Worm (Caenorhabditis elegans): ENCODE results near the gene R07C12.1.

R07C12.1 gene

DNA sequence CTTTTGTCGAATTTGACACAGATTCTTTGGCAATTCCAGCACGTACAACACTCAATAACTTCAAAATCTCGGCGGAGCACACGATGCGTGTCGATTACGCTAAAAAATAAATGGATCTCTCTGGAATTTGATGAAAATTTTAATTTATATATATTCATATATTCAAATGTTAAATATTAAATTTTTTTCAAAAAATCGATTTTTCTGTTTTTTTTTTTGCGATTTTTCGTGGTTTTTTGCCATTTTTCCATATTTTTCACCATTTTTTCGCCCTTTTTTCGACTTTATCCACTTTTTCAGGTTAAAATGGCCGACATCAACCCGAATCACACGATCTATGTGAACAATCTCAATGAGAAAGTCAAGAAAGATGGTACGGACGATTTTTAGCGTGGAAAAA is 21.5 kb downstream of the R07C12.1 start, which contains the start of gene rnp-3:
Gene rnp-3, plus strand, starts transcription at position 301 of the 400 bp plus-strand sequence.
- TF ChIP-seq odd-2 (tag; optimal IDR thresholded peaks at IDR 0.05) (no peak), pax-1 (tag; optimal IDR thresholded peaks at IDR 0.05) (no peak), ets-4 (tag; optimal IDR thresholded peaks at IDR 0.05) (no peak), eyg-1 (tag; optimal IDR thresholded peaks at IDR 0.05) (no peak), nhr-232 (tag; optimal IDR thresholded peaks at IDR 0.05) (no peak), ceh-2 (tag; optimal IDR thresholded peaks at IDR 0.05) (no peak), fkh-6 (tag; optimal IDR thresholded peaks at IDR 0.05) (no peak), fax-1 (tag; optimal IDR thresholded peaks at IDR 0.05) (no peak), pqm-1 (tag; optimal IDR thresholded peaks at IDR 0.05) (no peak), gmeb-2 (tag; optimal IDR thresholded peaks at IDR 0.05) (no peak), pag-3 (tag; optimal IDR thresholded peaks at IDR 0.05; ENCODE audit: borderline replicate concordance) (no peak), ztf-16 (tag; optimal IDR thresholded peaks at IDR 0.05) (no peak), zip-5 (tag; optimal IDR thresholded peaks at IDR 0.05) (no peak)

DNA sequence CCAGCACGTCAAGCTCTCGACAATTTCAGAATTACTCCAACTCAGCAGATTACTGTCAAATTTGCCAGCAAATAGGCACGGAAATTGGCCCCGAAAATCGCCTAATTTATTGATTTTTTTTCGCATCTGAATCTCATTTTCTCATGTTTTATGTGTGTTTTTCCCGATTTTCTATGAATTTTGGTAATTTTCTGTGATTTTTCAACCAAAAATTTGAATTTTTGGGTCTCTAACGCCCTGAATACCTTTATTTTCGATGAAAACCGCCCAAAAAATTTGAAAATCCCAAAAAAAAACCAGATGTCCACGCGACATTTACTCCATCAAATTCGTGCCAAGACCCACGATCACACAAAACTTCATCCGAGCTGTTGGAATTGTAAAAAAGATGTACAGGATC is 23.8 kb downstream of the R07C12.1 start, which contains the start of gene dnj-15:
Gene dnj-15, plus strand, starts transcription at position 301 of the 400 bp plus-strand sequence.
- TF ChIP-seq pax-1 (tag; optimal IDR thresholded peaks at IDR 0.05) (no peak), unc-55 (GFP tag; optimal IDR thresholded peaks at IDR 0.05) (no peak), ceh-9 (tag; optimal IDR thresholded peaks at IDR 0.05) (no peak), ceh-22 (tag; optimal IDR thresholded peaks at IDR 0.05) (no peak), ceh-24 (tag; optimal IDR thresholded peaks at IDR 0.05) (no peak), pros-1 (tag; optimal IDR thresholded peaks at IDR 0.05) (no peak), tbx-2 (tag; optimal IDR thresholded peaks at IDR 0.05) (no peak), T23F11.4 (GFP tag; optimal IDR thresholded peaks at IDR 0.05) (no peak), sox-4 (tag; optimal IDR thresholded peaks at IDR 0.05) (no peak), unc-42 (tag; optimal IDR thresholded peaks at IDR 0.05) (no peak), fax-1 (tag; optimal IDR thresholded peaks at IDR 0.05) (no peak), lin-11 (tag; optimal IDR thresholded peaks at IDR 0.05) (no peak), ceh-6 (GFP tag; optimal IDR thresholded peaks at IDR 0.05) (no peak)

- TF ChIP-seq ceh-2 (tag; optimal IDR thresholded peaks at IDR 0.05) = no peak
- no peak for TF ChIP-seq eyg-1 (tag; optimal IDR thresholded peaks at IDR 0.05)
- TF ChIP-seq ceh-22 (tag; optimal IDR thresholded peaks at IDR 0.05) = no peak
- no peak for TF ChIP-seq ceh-9 (tag; optimal IDR thresholded peaks at IDR 0.05)
- TF ChIP-seq ceh-30 (tag; optimal IDR thresholded peaks at IDR 0.05) = no peak
Measured at ce11 chrIV:4176659-4177058, 24.4 kb downstream of the R07C12.1 start.

DNA sequence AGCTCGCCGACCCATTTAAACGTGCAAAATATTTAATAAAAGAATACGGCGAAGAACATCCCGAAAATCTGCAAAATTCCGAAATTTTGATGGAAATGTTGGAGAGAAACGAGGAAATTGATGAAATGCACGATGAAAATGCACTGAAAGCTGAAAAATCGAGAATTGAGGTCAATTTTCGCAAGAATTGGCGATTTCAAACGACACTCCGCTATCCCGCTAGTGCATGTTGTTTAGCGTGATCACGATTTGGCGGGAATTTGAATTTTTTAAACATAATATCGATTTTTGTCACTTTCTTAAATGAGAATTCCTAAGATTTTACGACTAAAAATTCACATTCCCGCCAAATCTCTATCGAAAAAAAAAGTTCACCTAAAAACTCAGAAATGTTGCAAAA is 25.3 kb downstream of the R07C12.1 start:
- TF ChIP-seq madf-2 (tag; optimal IDR thresholded peaks at IDR 0.05) (no peak), pag-3 (tag; optimal IDR thresholded peaks at IDR 0.05; ENCODE audit: borderline replicate concordance) (no peak), ztf-16 (tag; optimal IDR thresholded peaks at IDR 0.05) (no peak), ceh-45 (GFP tag; IDR thresholded peaks at IDR 0.05) (no peak), sox-4 (tag; optimal IDR thresholded peaks at IDR 0.05) (no peak), dmd-4 (tag; optimal IDR thresholded peaks at IDR 0.05; ENCODE audit: borderline replicate concordance) (no peak), elt-4 (tag; optimal IDR thresholded peaks at IDR 0.05) (no peak), ceh-34 (tag; optimal IDR thresholded peaks at IDR 0.05) (no peak)

DNA sequence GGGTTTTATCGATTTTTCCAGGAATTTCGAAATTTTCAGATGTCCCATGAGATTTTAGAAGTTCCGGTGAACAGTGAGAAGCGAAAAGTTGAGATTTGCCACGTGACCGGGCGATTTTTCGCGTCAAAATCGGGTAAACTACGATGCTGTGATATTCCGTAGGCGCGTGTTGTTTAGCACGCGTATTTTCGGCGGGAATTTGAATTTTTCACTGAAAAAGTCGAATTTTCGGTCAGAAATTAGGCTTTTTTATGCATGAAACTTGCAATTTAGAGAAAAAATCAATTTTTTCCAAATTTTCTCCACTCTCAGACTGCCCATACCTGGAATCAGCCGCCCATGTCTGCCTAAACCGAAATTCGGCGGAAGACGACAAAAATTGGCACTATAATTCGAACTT is 26.2 kb downstream of the R07C12.1 start, which contains the start of gene tsen-34:
Gene tsen-34, plus strand, starts transcription at position 34 of the 400 bp plus-strand sequence.
- no peak for TF ChIP-seq hlh-30 (tag; optimal IDR thresholded peaks at IDR 0.05; ENCODE audit: insufficient read depth)
- TF ChIP-seq rnt-1 (tag; optimal IDR thresholded peaks at IDR 0.05) = no peak
- TF ChIP-seq unc-3 (GFP tag; conservative IDR thresholded peaks at IDR 0.05) = no peak
- TF ChIP-seq unc-3 (tag; optimal IDR thresholded peaks at IDR 0.05) = no peak
- TF ChIP-seq lin-11 (tag; optimal IDR thresholded peaks at IDR 0.05) = no peak
- no peak for TF ChIP-seq hlh-13 (GFP tag; optimal IDR thresholded peaks at IDR 0.05)
- no peak for TF ChIP-seq che-1 (tag; optimal IDR thresholded peaks at IDR 0.05)
- no peak for TF ChIP-seq ztf-16 (tag; optimal IDR thresholded peaks at IDR 0.05)
- no peak for TF ChIP-seq ref-2 (tag; optimal IDR thresholded peaks at IDR 0.05)
- TF ChIP-seq mec-3 (tag; optimal IDR thresholded peaks at IDR 0.05; ENCODE audit: borderline replicate concordance) = no peak

Data from whole organism, late embryonic.